Worm (Caenorhabditis elegans) whole organism, late embryonic: Measurements from ENCODE around the gene F23D12.4.

Experiments used
- ama-1 ChIP-seq: fragments of 150-350 bp; optimal IDR thresholded peaks from 2 replicates; lab custom pipeline; 2014
- ceh-22 ChIP-seq: sonication (generic microtip); optimal IDR thresholded peaks from 2 replicates; lab custom pipeline; 2017; ENCODE audit warnings: missing biosample characterization, missing genetic modification characterization
- dmd-4 ChIP-seq: sonication (generic microtip); optimal IDR thresholded peaks from 2 replicates; lab custom pipeline; 2016; ENCODE audit warnings: borderline replicate concordance, missing genetic modification characterization, missing compliant biosample characterization
- ets-4 ChIP-seq: sonication (generic microtip); optimal IDR thresholded peaks from 2 replicates; lab custom pipeline; 2016; ENCODE audit warnings: missing genetic modification characterization, missing compliant biosample characterization
- lin-11 ChIP-seq: fragments of 200-800 bp; sonication (Bioruptor generic); optimal IDR thresholded peaks from 2 replicates; lab custom pipeline; 2018; ENCODE audit warnings: mild to moderate bottlenecking, missing genetic modification characterization, missing compliant biosample characterization
- madf-2 ChIP-seq: sonication (generic microtip); optimal IDR thresholded peaks from 2 replicates; lab custom pipeline; 2017; ENCODE audit warnings: missing genetic modification characterization, missing compliant biosample characterization
- nhr-11 ChIP-seq: fragments of 150-350 bp; optimal IDR thresholded peaks from 2 replicates; lab custom pipeline; 2014; ENCODE audit warnings: missing biosample characterization, missing genetic modification characterization
- pag-3 ChIP-seq: sonication (generic microtip); optimal IDR thresholded peaks from 2 replicates; lab custom pipeline; 2016; ENCODE audit warnings: missing compliant biosample characterization, missing genetic modification characterization, borderline replicate concordance
- pqm-1 ChIP-seq: sonication (generic microtip); optimal IDR thresholded peaks from 2 replicates; lab custom pipeline; 2016; ENCODE audit warnings: missing genetic modification characterization, missing compliant biosample characterization
- ref-2 ChIP-seq: sonication (generic microtip); optimal IDR thresholded peaks from 2 replicates; lab custom pipeline; 2016; ENCODE audit warnings: missing genetic modification characterization, missing compliant biosample characterization
- sdc-2 ChIP-seq: sonication (generic microtip); optimal IDR thresholded peaks from 2 replicates; lab custom pipeline; 2016; ENCODE audit warnings: missing genotype, missing genetic modification characterization, missing compliant biosample characterization
- sox-4 ChIP-seq: sonication (generic microtip); optimal IDR thresholded peaks from 2 replicates; lab custom pipeline; 2017; ENCODE audit warnings: mild to moderate bottlenecking, missing genetic modification characterization, inconsistent platforms, missing compliant biosample characterization
- zip-5 ChIP-seq: sonication (generic microtip); optimal IDR thresholded peaks from 2 replicates; lab custom pipeline; 2016; ENCODE audit warnings: missing genetic modification characterization, missing compliant biosample characterization

DNA sequence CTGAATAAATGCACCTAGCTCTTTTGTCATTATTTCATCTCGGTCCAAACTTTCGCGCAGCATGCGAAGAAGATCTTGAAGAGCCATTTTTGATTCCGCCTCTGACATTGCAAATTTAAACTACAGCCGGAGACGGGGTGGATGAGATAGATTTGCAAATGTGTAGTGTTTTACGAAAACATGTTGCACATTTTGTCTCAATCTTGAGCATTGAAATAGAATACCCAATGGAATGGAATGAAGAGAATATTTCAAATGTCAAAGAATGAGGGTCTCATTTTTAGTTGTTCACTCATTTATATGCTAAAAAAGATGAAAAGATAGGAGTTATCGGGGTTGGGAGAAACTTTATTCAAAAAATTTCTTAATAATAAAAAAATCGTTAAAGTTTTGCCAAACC, 10.6 kb downstream of the F23D12.4 start, which contains the start of gene Y66C5A.1:
- TF ChIP-seq nhr-11 (no peak), ceh-22 (tag; lab: Kevin White, UChicago) (no peak), sox-4 (tag; lab: Kevin White, UChicago) (no peak), ama-1 (lab: Kevin White, UChicago) (no peak), pqm-1 (no peak), lin-11 (tag; lab: Kevin White, UChicago) (no peak), dmd-4 (tag; lab: Kevin White, UChicago) (no peak), ets-4 (tag; lab: Kevin White, UChicago) (no peak), zip-5 (tag; lab: Kevin White, UChicago) (no peak), ref-2 (tag; lab: Kevin White, UChicago) (no peak), madf-2 (tag; lab: Kevin White, UChicago) (no peak), pag-3 (tag; lab: Kevin White, UChicago) (no peak), sdc-2 (tag; lab: Kevin White, UChicago) (no peak)
